Fruit fly (Drosophila melanogaster) whole organism, embryonic: ENCODE data around the gene CG2124.

Source experiments
- CG10462 ChIP-seq: fragments of 200-800 bp; sonication (Bioruptor generic); optimal IDR thresholded peaks from 2 replicates; lab custom pipeline; 2016; ENCODE audit warnings: missing biosample characterization, missing genetic modification characterization
- CG12104 ChIP-seq: fragments of 200-800 bp; sonication (Bioruptor generic); optimal IDR thresholded peaks from 3 replicates; lab custom pipeline; 2016; ENCODE audit warnings: missing biosample characterization, missing genetic modification characterization
- CG14965 ChIP-seq: fragments of 200-800 bp; sonication (Bioruptor generic); optimal IDR thresholded peaks from 2 replicates; lab custom pipeline; 2016; ENCODE audit warnings: missing biosample characterization, missing genetic modification characterization, borderline replicate concordance
- CG15514 ChIP-seq: fragments of 200-800 bp; sonication (Bioruptor generic); optimal IDR thresholded peaks from 3 replicates; lab custom pipeline; 2017; ENCODE audit warnings: missing biosample characterization, missing genetic modification characterization, mild to moderate bottlenecking, moderate library complexity, missing genetic modification reagents
- CG1647 ChIP-seq: fragments of 200-800 bp; sonication (Bioruptor generic); optimal IDR thresholded peaks from 3 replicates; lab custom pipeline; 2016; ENCODE audit warnings: missing biosample characterization, missing genetic modification characterization
- CG2202 ChIP-seq: fragments of 200-800 bp; sonication (Bioruptor generic); optimal IDR thresholded peaks from 2 replicates; lab custom pipeline; 2018; ENCODE audit warnings: missing biosample characterization, mild to moderate bottlenecking, missing genetic modification characterization
- CG2678 ChIP-seq: fragments of 200-800 bp; sonication (Bioruptor generic); optimal IDR thresholded peaks from 3 replicates; lab custom pipeline; 2019; ENCODE audit warnings: missing biosample characterization, mild to moderate bottlenecking, missing genetic modification characterization, moderate library complexity
- CG30020 ChIP-seq: fragments of 200-800 bp; optimal IDR thresholded peaks from 2 replicates; lab custom pipeline; 2019; ENCODE audit warnings: missing biosample characterization, mild to moderate bottlenecking, missing genetic modification characterization, moderate library complexity
- CG30403 ChIP-seq: fragments of 200-800 bp; sonication (Bioruptor generic); optimal IDR thresholded peaks from 3 replicates; lab custom pipeline; 2016; ENCODE audit warnings: missing biosample characterization, missing genetic modification characterization
- CG31388 ChIP-seq: fragments of 200-800 bp; sonication (Bioruptor generic); optimal IDR thresholded peaks from 2 replicates; lab custom pipeline; 2016; ENCODE audit warnings: missing biosample characterization, missing genetic modification characterization
- CG5180 ChIP-seq: fragments of 200-800 bp; sonication (Bioruptor generic); optimal IDR thresholded peaks from 3 replicates; lab custom pipeline; 2017; ENCODE audit warnings: missing biosample characterization, missing genetic modification characterization, mild to moderate bottlenecking, moderate library complexity, missing genetic modification reagents
- CG7372 ChIP-seq: fragments of 200-800 bp; sonication (Bioruptor generic); IDR thresholded peaks from 2 replicates; pipeline ENCODE4 v1.3.6; 2022; ENCODE audit warnings: missing biosample characterization, missing genetic modification characterization
- CG7556 ChIP-seq: fragments of 200-800 bp; sonication (Bioruptor generic); optimal IDR thresholded peaks from 2 replicates; lab custom pipeline; 2017; ENCODE audit warnings: missing biosample characterization, mild to moderate bottlenecking, missing genetic modification characterization
- CG9727 ChIP-seq: fragments of 200-800 bp; sonication (Bioruptor generic); optimal IDR thresholded peaks from 3 replicates; lab custom pipeline; 2017; ENCODE audit warnings: missing biosample characterization, mild to moderate bottlenecking, missing genetic modification characterization
- D ChIP-seq, 2 experiments: fragments of 200-800 bp in 1 of 2; fragments of >200 bp in 1 of 2; sonication (Bioruptor generic) in 1 of 2; optimal IDR thresholded peaks; 2 replicates in 1 of 2; 3 replicates in 1 of 2; lab custom pipeline; 2017; ENCODE audit warnings: mild to moderate bottlenecking in 1 of 2, missing biosample characterization in 1 of 2, missing genetic modification characterization in 1 of 2, missing genetic modification reagents in 1 of 2
- Deaf1 ChIP-seq: fragments of 200-800 bp; optimal IDR thresholded peaks from 3 replicates; lab custom pipeline; 2019; ENCODE audit warnings: missing biosample characterization, mild to moderate bottlenecking, missing genetic modification characterization, moderate library complexity
- Dll ChIP-seq: fragments of 200-800 bp; sonication (Bioruptor generic); IDR thresholded peaks from 4 replicates; pipeline ENCODE4 v1.3.6; 2022; ENCODE audit warnings: missing biosample characterization, missing genetic modification characterization; ENCODE audit not compliant: partially characterized antibody
- Dp ChIP-seq: fragments of 200-800 bp; sonication (Bioruptor generic); optimal IDR thresholded peaks from 2 replicates; lab custom pipeline; 2018; ENCODE audit warnings: missing biosample characterization, mild to moderate bottlenecking, missing genetic modification characterization, moderate library complexity
- E2f2 ChIP-seq: fragments of 200-800 bp; sonication (Bioruptor generic); IDR thresholded peaks from 2 replicates; pipeline ENCODE4 v1.3.6; 2022; ENCODE audit warnings: missing biosample characterization, missing genetic modification characterization
- H2.0 ChIP-seq: fragments of 200-800 bp; sonication (Bioruptor generic); IDR thresholded peaks from 2 replicates; pipeline ENCODE4 v1.3.6; 2022; ENCODE audit warnings: missing biosample characterization, missing genetic modification characterization
- HHEX ChIP-seq: fragments of 200-800 bp; sonication (Bioruptor generic); optimal IDR thresholded peaks from 3 replicates; lab custom pipeline; 2017; ENCODE audit warnings: missing biosample characterization, mild to moderate bottlenecking, missing genetic modification characterization, missing genetic modification reagents
- Hr39 ChIP-seq: fragments of >200 bp; optimal IDR thresholded peaks from 2 replicates; lab custom pipeline; 2017
- MESR4 ChIP-seq: fragments of 200-800 bp; sonication (Bioruptor generic); optimal IDR thresholded peaks from 2 replicates; lab custom pipeline; 2018; ENCODE audit warnings: missing biosample characterization, mild to moderate bottlenecking, missing genetic modification characterization, moderate library complexity
- Nf-YA ChIP-seq: fragments of 200-800 bp; sonication (Bioruptor generic); IDR thresholded peaks from 2 replicates; pipeline ENCODE4 v1.3.6; 2022; ENCODE audit warnings: missing biosample characterization, missing genetic modification characterization
- Nf-YC ChIP-seq: fragments of 200-800 bp; optimal IDR thresholded peaks from 3 replicates; lab custom pipeline; 2019; ENCODE audit warnings: missing biosample characterization, mild to moderate bottlenecking, missing genetic modification characterization, moderate library complexity
- Side ChIP-seq: fragments of 200-800 bp; sonication (Bioruptor generic); optimal IDR thresholded peaks from 2 replicates; lab custom pipeline; 2016; ENCODE audit warnings: missing biosample characterization, missing genetic modification characterization
- ap ChIP-seq: fragments of 200-800 bp; sonication (Bioruptor generic); IDR thresholded peaks from 2 replicates; pipeline ENCODE4 v1.3.6; 2022; ENCODE audit warnings: missing biosample characterization, missing genetic modification characterization
- ara ChIP-seq: fragments of 200-800 bp; sonication (Bioruptor generic); IDR thresholded peaks from 2 replicates; pipeline ENCODE4 v1.3.6; 2022; ENCODE audit warnings: missing biosample characterization, missing genetic modification characterization
- bab2 ChIP-seq: fragments of 200-800 bp; sonication (Bioruptor generic); optimal IDR thresholded peaks from 2 replicates; lab custom pipeline; 2016; ENCODE audit warnings: missing biosample characterization, missing genetic modification characterization
- br ChIP-seq: fragments of >200 bp; optimal IDR thresholded peaks from 2 replicates; lab custom pipeline; 2017
- chinmo ChIP-seq: fragments of 200-800 bp; sonication (Bioruptor generic); IDR thresholded peaks from 4 replicates; pipeline ENCODE4 v1.3.6; 2022; ENCODE audit warnings: missing biosample characterization, missing genetic modification characterization; ENCODE audit not compliant: partially characterized antibody
- da ChIP-seq: fragments of 200-800 bp; sonication (Bioruptor generic); optimal IDR thresholded peaks from 2 replicates; lab custom pipeline; 2016; ENCODE audit warnings: missing biosample characterization, missing genetic modification characterization
- dan ChIP-seq: fragments of 200-800 bp; sonication (Bioruptor generic); IDR thresholded peaks from 2 replicates; pipeline ENCODE4 v1.3.6; 2022; ENCODE audit warnings: missing biosample characterization, missing genetic modification characterization
- disco-r ChIP-seq: fragments of 200-800 bp; sonication (Bioruptor generic); optimal IDR thresholded peaks from 2 replicates; lab custom pipeline; 2016; ENCODE audit warnings: missing biosample characterization, missing genetic modification characterization
- ewg ChIP-seq: fragments of 200-800 bp; sonication (Bioruptor generic); optimal IDR thresholded peaks from 3 replicates; lab custom pipeline; 2017; ENCODE audit warnings: mild to moderate bottlenecking, missing biosample characterization, missing genetic modification reagents, missing genetic modification characterization
- fd64A ChIP-seq: fragments of 200-800 bp; sonication (Bioruptor generic); optimal IDR thresholded peaks from 3 replicates; lab custom pipeline; 2018; ENCODE audit warnings: missing biosample characterization, mild to moderate bottlenecking, missing genetic modification characterization
- gem ChIP-seq: fragments of 200-800 bp; sonication (Bioruptor generic); optimal IDR thresholded peaks from 2 replicates; lab custom pipeline; 2019; ENCODE audit warnings: missing biosample characterization, mild to moderate bottlenecking, missing genetic modification characterization, moderate library complexity
- grn ChIP-seq: fragments of 200-800 bp; sonication (Bioruptor generic); optimal IDR thresholded peaks from 3 replicates; lab custom pipeline; 2017; ENCODE audit warnings: missing biosample characterization, missing genetic modification characterization
- gt ChIP-seq: fragments of 200-800 bp; sonication (Bioruptor generic); IDR thresholded peaks from 2 replicates; pipeline ENCODE4 v1.3.6; 2022; ENCODE audit warnings: missing biosample characterization, missing genetic modification characterization
- h ChIP-seq: fragments of >200 bp; optimal IDR thresholded peaks from 2 replicates; lab custom pipeline; 2017
- hb ChIP-seq: fragments of 200-800 bp; sonication (Bioruptor generic); IDR thresholded peaks from 3 replicates; pipeline ENCODE4 v1.3.6; 2022; ENCODE audit warnings: missing biosample characterization, missing genetic modification characterization; ENCODE audit not compliant: partially characterized antibody
- jigr1 ChIP-seq: fragments of 200-800 bp; sonication (Bioruptor generic); IDR thresholded peaks from 3 replicates; pipeline ENCODE4 v1.3.6; 2022; ENCODE audit warnings: missing biosample characterization, missing genetic modification characterization
- jing ChIP-seq: fragments of 200-800 bp; sonication (Bioruptor generic); optimal IDR thresholded peaks from 2 replicates; lab custom pipeline; 2018; ENCODE audit warnings: missing biosample characterization, mild to moderate bottlenecking, missing genetic modification characterization
- maf-S ChIP-seq: fragments of 200-800 bp; sonication (Bioruptor generic); optimal IDR thresholded peaks from 2 replicates; lab custom pipeline; 2016; ENCODE audit warnings: missing biosample characterization, missing genetic modification characterization
- peb ChIP-seq: fragments of 200-800 bp; sonication (Bioruptor generic); IDR thresholded peaks from 2 replicates; pipeline ENCODE4 v1.3.6; 2022; ENCODE audit warnings: missing biosample characterization, missing genetic modification characterization
- pho ChIP-seq: fragments of 200-800 bp; sonication (Bioruptor generic); optimal IDR thresholded peaks from 2 replicates; lab custom pipeline; 2016; ENCODE audit warnings: missing biosample characterization, missing genetic modification characterization
- run ChIP-seq: fragments of 200-800 bp; sonication (Bioruptor generic); optimal IDR thresholded peaks from 3 replicates; lab custom pipeline; 2018; ENCODE audit warnings: missing biosample characterization, mild to moderate bottlenecking, missing genetic modification characterization
- sens ChIP-seq: fragments of 200-800 bp; sonication (Bioruptor generic); peaks from one replicate; lab custom pipeline; 2016; ENCODE audit warnings: missing biosample characterization, missing genetic modification characterization
- vfl ChIP-seq: fragments of 200-800 bp; sonication (Bioruptor generic); optimal IDR thresholded peaks from 2 replicates; lab custom pipeline; 2016; ENCODE audit warnings: missing biosample characterization, missing genetic modification characterization
- vvl ChIP-seq: fragments of 200-800 bp; sonication (Bioruptor generic); IDR thresholded peaks from 2 replicates; pipeline ENCODE4 v1.3.6; 2022; ENCODE audit warnings: missing biosample characterization, missing genetic modification characterization

CG2124 gene

DNA sequence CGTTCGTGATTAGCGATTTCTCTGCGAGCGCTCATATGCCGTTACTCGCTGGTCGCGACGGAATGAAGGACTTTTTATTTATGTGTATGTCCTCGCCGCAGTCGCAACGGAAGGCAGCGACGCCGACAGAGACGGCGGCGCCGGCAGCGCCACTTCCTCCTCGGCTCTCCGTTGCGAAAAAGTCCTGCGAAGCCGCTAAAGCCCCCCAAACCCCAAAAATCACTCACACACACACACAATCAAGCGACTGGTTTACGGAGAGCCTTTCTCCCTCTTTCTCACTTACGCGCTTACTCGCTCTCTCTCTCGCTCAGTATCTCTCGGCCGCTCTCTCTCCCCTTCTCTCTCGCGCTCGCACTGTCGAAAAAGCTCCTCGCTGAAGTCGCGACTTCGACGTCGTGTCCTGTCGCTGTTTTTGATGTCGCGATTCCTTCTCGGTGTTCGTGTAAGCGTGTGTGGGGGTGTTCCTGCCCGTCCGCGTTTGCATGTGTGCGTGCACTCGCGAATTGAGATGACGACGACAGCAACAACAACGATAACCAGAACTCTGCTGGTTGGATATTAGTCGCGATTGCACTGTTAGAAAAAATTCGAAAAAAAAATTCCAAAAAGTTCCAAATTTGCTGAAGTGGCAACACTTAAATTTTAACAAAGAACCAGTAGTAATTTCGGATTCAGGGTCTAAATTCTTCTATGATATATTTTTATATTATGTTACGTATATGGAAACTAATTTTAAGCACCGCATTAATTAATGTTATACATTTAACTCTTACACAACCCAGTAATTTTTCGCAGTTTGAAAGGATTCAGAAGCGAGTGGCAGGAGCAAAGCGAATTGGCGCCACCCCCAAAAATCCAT is 24.5 kb downstream of the CG2124 start, which contains the start of gene CG43347 (continued):
- TF ChIP-seq CG15514 (peak; percentile 59), Hr39 (lab: Kevin White, UChicago) (no peak), br (lab: Kevin White, UChicago) (no peak), da (GFP tag; lab: Kevin White, UChicago) (no peak), HHEX (GFP tag; lab: Kevin White, UChicago) (peak; percentile 68), Dp (GFP tag; lab: Kevin White, UChicago) (no peak), CG2202 (tag; lab: Kevin White, UChicago) (no peak), CG30403 (GFP tag; lab: Kevin White, UChicago) (peak; percentile 76), ara (GFP tag; lab: Robert Waterston, UW) (peak; percentile 55; the same call in 1 of the 2 replicates), hb (GFP tag; lab: Robert Waterston, UW) (no peak), fd64A (GFP tag; lab: Kevin White, UChicago) (no peak), gem (tag; lab: Kevin White, UChicago) (peak; percentile 83), CG31388 (GFP tag; lab: Kevin White, UChicago) (no peak), disco-r (no peak), E2f2 (GFP tag; lab: Robert Waterston, UW) (no peak), CG14965 (GFP tag; lab: Kevin White, UChicago) (no peak), CG5180 (GFP tag; lab: Kevin White, UChicago) (peak; percentile 55), bab2 (GFP tag; lab: Kevin White, UChicago) (peak; percentile 25), CG2678 (tag; lab: Kevin White, UChicago) (peak; percentile 89), maf-S (GFP tag; lab: Kevin White, UChicago) (no peak), h (lab: Kevin White, UChicago) (no peak), D (optimal IDR thresholded peaks at IDR 0.05; lab: Kevin White, UChicago) (no peak), D (GFP tag; optimal IDR thresholded peaks at IDR 0.05; lab: Kevin White, UChicago) (peak; percentile 47), jigr1 (GFP tag; lab: Robert Waterston, UW) (no peak), peb (GFP tag; lab: Robert Waterston, UW) (no peak), CG7556 (GFP tag; lab: Kevin White, UChicago) (peak; percentile 88), run (tag; lab: Kevin White, UChicago) (peak; percentile 27), Side (GFP tag; lab: Kevin White, UChicago) (no peak), CG12104 (GFP tag; lab: Kevin White, UChicago) (peak; percentile 32), MESR4 (GFP tag; lab: Kevin White, UChicago) (no peak), CG9727 (GFP tag; lab: Kevin White, UChicago) (peak; percentile 73), CG7372 (GFP tag; lab: Robert Waterston, UW) (peak; percentile 38; the same call in 1 of the 2 replicates), ap (0 out of 2 replicates have a peak, but pooled peaks have one; percentile 38), pho (peak; percentile 46), sens (GFP tag; lab: Kevin White, UChicago) (peak; percentile 79), Dll (GFP tag; lab: Robert Waterston, UW) (no peak), vvl (GFP tag; lab: Robert Waterston, UW) (peak; percentile 55), CG10462 (no peak), grn (GFP tag; lab: Kevin White, UChicago) (no peak), vfl (GFP tag; lab: Kevin White, UChicago) (no peak), chinmo (no peak), dan (GFP tag; lab: Robert Waterston, UW) (no peak), jing (peak; percentile 11), H2.0 (GFP tag; lab: Robert Waterston, UW) (peak; percentile 22; the same call in 1 of the 2 replicates), Nf-YC (tag; lab: Kevin White, UChicago) (peak; percentile 60), CG1647 (no peak), ewg (GFP tag; lab: Kevin White, UChicago) (no peak), Nf-YA (GFP tag; lab: Robert Waterston, UW) (peak; percentile 20; the same call in 1 of the 2 replicates), Deaf1 (tag; lab: Kevin White, UChicago) (peak; percentile 89), CG30020 (no peak), gt (no peak)
